Worm (Caenorhabditis elegans): ENCODE results near the gene K10G6.9.

DNA sequence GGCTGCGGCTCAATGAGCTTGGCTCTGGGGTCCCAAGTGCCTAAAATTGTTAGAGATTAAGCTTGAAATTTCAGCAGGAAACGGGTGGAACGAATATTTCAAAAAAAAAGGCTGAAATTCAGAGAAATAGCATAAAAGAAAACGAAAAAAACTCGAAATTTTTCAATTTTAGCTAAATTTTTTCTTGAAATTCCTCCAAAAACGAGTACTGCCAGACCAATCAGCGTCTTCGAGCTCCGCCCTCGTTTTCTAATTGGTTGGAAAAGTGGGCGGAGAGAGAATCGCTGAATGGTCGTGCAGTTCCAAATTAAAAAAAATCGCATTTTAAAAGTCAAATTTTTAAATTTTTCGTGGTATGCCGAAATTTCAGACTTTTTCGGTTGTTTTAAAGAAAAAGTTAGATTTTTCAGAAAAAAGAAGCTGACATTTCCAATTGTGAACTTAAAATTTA, 44.1 kb upstream of the K10G6.9 start, which contains the start of gene plpp-1.1:
- TF ChIP-seq fkh-10 (GFP tag; optimal IDR thresholded peaks at IDR 0.05) (no peak), unc-130 (tag; optimal IDR thresholded peaks at IDR 0.05) (no peak), mdl-1 (tag; optimal IDR thresholded peaks at IDR 0.05) (no peak), isw-1 (GFP tag; IDR thresholded peaks at IDR 0.05) (no peak), nhr-90 (tag; optimal IDR thresholded peaks at IDR 0.05; ENCODE audit: poor library complexity) (no peak), lin-39 (tag; optimal IDR thresholded peaks at IDR 0.05) (no peak), hpl-2 (GFP tag; optimal IDR thresholded peaks at IDR 0.05) (no peak), nhr-12 (tag; optimal IDR thresholded peaks at IDR 0.05) (no peak), ama-1 (optimal IDR thresholded peaks at IDR 0.05) (no peak), unc-62 (GFP tag; optimal IDR thresholded peaks at IDR 0.05) (no peak)

All from whole organism, L1 larva.